Fruit fly (Drosophila melanogaster): Measurements from ENCODE around the gene Meltrin.

The Meltrin gene

dm6 chr3R:14706860-14707259 is 9.8 kb upstream of the Meltrin start (continued):
- TF ChIP-seq peb (GFP tag; IDR thresholded peaks at IDR 0.05) (no peak), kah (GFP tag; optimal IDR thresholded peaks at IDR 0.05) (no peak), CG18619 (GFP tag; optimal IDR thresholded peaks at IDR 0.05) (peak; percentile 17), hth (optimal IDR thresholded peaks at IDR 0.05) (no peak), Opbp (GFP tag; IDR thresholded peaks at IDR 0.05; ENCODE audit: partially characterized antibody) (no peak), bbx (GFP tag; IDR thresholded peaks at IDR 0.05; ENCODE audit: partially characterized antibody) (peak; percentile 40; the same call in 1 of the 2 replicates), unpg (GFP tag; optimal IDR thresholded peaks at IDR 0.05) (peak; percentile 50), CG4360 (GFP tag; IDR thresholded peaks at IDR 0.05) (no peak), CG31388 (GFP tag; optimal IDR thresholded peaks at IDR 0.05) (no peak), nerfin-1 (tag; optimal IDR thresholded peaks at IDR 0.05) (no peak), CG6254 (GFP tag; optimal IDR thresholded peaks at IDR 0.05) (no peak), run (tag; optimal IDR thresholded peaks at IDR 0.05) (no peak), NK7.1 (GFP tag; optimal IDR thresholded peaks at IDR 0.05) (peak; percentile 46), zen (tag; optimal IDR thresholded peaks at IDR 0.05) (no peak), oc (tag; optimal IDR thresholded peaks at IDR 0.05) (no peak), danr (GFP tag; IDR thresholded peaks at IDR 0.05) (peak; percentile 33; the same call in 1 of the 2 replicates), CG30431 (GFP tag; optimal IDR thresholded peaks at IDR 0.05) (peak; percentile 23), CG2120 (GFP tag; optimal IDR thresholded peaks at IDR 0.05) (peak; percentile 78), ash1 (GFP tag; optimal IDR thresholded peaks at IDR 0.05) (no peak), CG12769 (tag; optimal IDR thresholded peaks at IDR 0.05) (peak; percentile 80), crp (GFP tag; optimal IDR thresholded peaks at IDR 0.05) (no peak), Dll (GFP tag; IDR thresholded peaks at IDR 0.05; ENCODE audit: partially characterized antibody) (peak; percentile 60; the same call in 2 of the 4 replicates), Hr39 (optimal IDR thresholded peaks at IDR 0.05) (no peak), dmrt11E (tag; optimal IDR thresholded peaks at IDR 0.05) (no peak), sc (optimal IDR thresholded peaks at IDR 0.05) (no peak), sc (GFP tag; optimal IDR thresholded peaks at IDR 0.05) (no peak), Max (GFP tag; optimal IDR thresholded peaks at IDR 0.05) (no peak), Camta (GFP tag; optimal IDR thresholded peaks at IDR 0.05) (peak; percentile 31), ATbp (GFP tag; optimal IDR thresholded peaks at IDR 0.05) (no peak), CG15073 (GFP tag; optimal IDR thresholded peaks at IDR 0.05) (no peak), esg (GFP tag; conservative IDR thresholded peaks at IDR 0.05) (peak; percentile 52), fru (optimal IDR thresholded peaks at IDR 0.05) (no peak), CG11723 (GFP tag; optimal IDR thresholded peaks at IDR 0.05) (no peak), tna (GFP tag; IDR thresholded peaks at IDR 0.05; ENCODE audit: partially characterized antibody) (peak; percentile 86), CG10543 (GFP tag; optimal IDR thresholded peaks at IDR 0.05) (no peak), CG12299 (tag; optimal IDR thresholded peaks at IDR 0.05) (peak; percentile 45), btn (GFP tag; optimal IDR thresholded peaks at IDR 0.05) (peak; percentile 27), fd3F (GFP tag; optimal IDR thresholded peaks at IDR 0.05) (peak; percentile 21), CG7271 (tag; optimal IDR thresholded peaks at IDR 0.05) (no peak), Hey (tag; optimal IDR thresholded peaks at IDR 0.05) (no peak), CG34422 (GFP tag; IDR thresholded peaks at IDR 0.05) (peak; percentile 59; the same call in 2 of the 3 replicates), Dad (GFP tag; optimal IDR thresholded peaks at IDR 0.05) (peak; percentile 13), CG14860 (GFP tag; IDR thresholded peaks at IDR 0.05; ENCODE audit: partially characterized antibody) (peak; percentile 80), CG8478 (optimal IDR thresholded peaks at IDR 0.05) (no peak), Dip2 (GFP tag; IDR thresholded peaks at IDR 0.05) (no peak), da (GFP tag; optimal IDR thresholded peaks at IDR 0.05) (no peak), insv (GFP tag; optimal IDR thresholded peaks at IDR 0.05) (no peak), ranshi (GFP tag; IDR thresholded peaks at IDR 0.05) (peak; percentile 51), Nf-YA (GFP tag; IDR thresholded peaks at IDR 0.05) (peak; percentile 52), H2.0 (GFP tag; IDR thresholded peaks at IDR 0.05) (peak; percentile 68; the same call in 1 of the 2 replicates), CG17912 (GFP tag; optimal IDR thresholded peaks at IDR 0.05) (no peak), scrt (GFP tag; optimal IDR thresholded peaks at IDR 0.05) (no peak)

All from whole organism, embryonic.